Fruit fly (Drosophila melanogaster) whole organism, prepupa: ENCODE measurements around the gene NimB2.

Source experiments
- Blimp-1 ChIP-seq: fragments of 200-800 bp; sonication (Bioruptor generic); optimal IDR thresholded peaks from 3 replicates; lab custom pipeline; 2017; ENCODE audit warnings: missing biosample characterization, missing genetic modification characterization, mild to moderate bottlenecking, moderate library complexity, missing genetic modification reagents
- CG10631 ChIP-seq: fragments of 200-800 bp; sonication (Bioruptor generic); optimal IDR thresholded peaks from 2 replicates; lab custom pipeline; 2016; ENCODE audit warnings: missing biosample characterization, missing genetic modification characterization
- CG11294 ChIP-seq: fragments of 200-800 bp; sonication (Bioruptor generic); IDR thresholded peaks from 2 replicates; pipeline ENCODE4 v1.3.6; 2022; ENCODE audit warnings: missing biosample characterization, missing genetic modification characterization
- CG11902 ChIP-seq: fragments of 200-800 bp; sonication (Bioruptor generic); optimal IDR thresholded peaks from 3 replicates; lab custom pipeline; 2016; ENCODE audit warnings: missing biosample characterization, missing genetic modification characterization
- CG15336 ChIP-seq: fragments of 200-800 bp; sonication (Bioruptor generic); IDR thresholded peaks from 2 replicates; pipeline ENCODE4 v1.3.6; 2022; ENCODE audit warnings: missing biosample characterization, missing genetic modification characterization
- CG1621 ChIP-seq: fragments of 200-800 bp; sonication (Bioruptor generic); optimal IDR thresholded peaks from 3 replicates; lab custom pipeline; 2018; ENCODE audit warnings: missing biosample characterization, mild to moderate bottlenecking, missing genetic modification characterization
- CG32006 ChIP-seq: fragments of 200-800 bp; sonication (Bioruptor generic); optimal IDR thresholded peaks from 3 replicates; lab custom pipeline; 2017; ENCODE audit warnings: missing biosample characterization, mild to moderate bottlenecking, missing genetic modification characterization
- CG34406 ChIP-seq: fragments of 200-800 bp; sonication (Bioruptor generic); optimal IDR thresholded peaks from 3 replicates; lab custom pipeline; 2016; ENCODE audit warnings: missing biosample characterization, missing genetic modification characterization
- CG3919 ChIP-seq: fragments of 200-800 bp; sonication (Bioruptor generic); optimal IDR thresholded peaks from 3 replicates; lab custom pipeline; 2016; ENCODE audit warnings: missing biosample characterization, missing genetic modification characterization
- CG6163 ChIP-seq: fragments of 200-800 bp; sonication (Bioruptor generic); IDR thresholded peaks from 3 replicates; pipeline ENCODE4 v1.3.6; 2022; ENCODE audit warnings: missing biosample characterization, missing genetic modification characterization
- CG6276 ChIP-seq: fragments of 200-800 bp; sonication (Bioruptor generic); optimal IDR thresholded peaks from 2 replicates; lab custom pipeline; 2017; ENCODE audit warnings: missing biosample characterization, mild to moderate bottlenecking, missing genetic modification characterization
- CG6792 ChIP-seq: fragments of 200-800 bp; sonication (Bioruptor generic); optimal IDR thresholded peaks from 3 replicates; lab custom pipeline; 2016; ENCODE audit warnings: missing biosample characterization, missing genetic modification characterization
- CG6854 ChIP-seq: fragments of 200-800 bp; sonication (Bioruptor generic); optimal IDR thresholded peaks from 2 replicates; lab custom pipeline; 2017; ENCODE audit warnings: missing biosample characterization, mild to moderate bottlenecking, missing genetic modification characterization
- CG8119 ChIP-seq: fragments of 200-800 bp; sonication (Bioruptor generic); IDR thresholded peaks from 3 replicates; pipeline ENCODE4 v1.3.6; 2022; ENCODE audit warnings: missing biosample characterization, missing genetic modification characterization
- Eip75B ChIP-seq: fragments of 200-800 bp; sonication (Bioruptor generic); optimal IDR thresholded peaks from 3 replicates; lab custom pipeline; 2016; ENCODE audit warnings: missing biosample characterization, missing genetic modification characterization
- Eip78C ChIP-seq: fragments of 200-800 bp; sonication (Bioruptor generic); peaks from one replicate; lab custom pipeline; 2016; ENCODE audit warnings: missing biosample characterization, missing genetic modification characterization
- Gug ChIP-seq: fragments of 200-800 bp; sonication (Bioruptor generic); IDR thresholded peaks from 2 replicates; pipeline ENCODE4 v1.3.6; 2022; ENCODE audit warnings: missing biosample characterization, missing genetic modification characterization
- Hr38 ChIP-seq: sonication (Bioruptor generic); optimal IDR thresholded peaks from 2 replicates; lab custom pipeline; 2016; ENCODE audit warnings: missing biosample characterization, missing genetic modification characterization
- Lpt ChIP-seq: fragments of 200-800 bp; sonication (Bioruptor generic); optimal IDR thresholded peaks from 3 replicates; lab custom pipeline; 2016; ENCODE audit warnings: missing biosample characterization, missing genetic modification characterization
- Met ChIP-seq: fragments of 200-800 bp; sonication (Bioruptor generic); optimal IDR thresholded peaks from 3 replicates; lab custom pipeline; 2016; ENCODE audit warnings: missing biosample characterization, missing genetic modification characterization
- Smox ChIP-seq: fragments of 200-800 bp; sonication (Bioruptor generic); optimal IDR thresholded peaks from 3 replicates; lab custom pipeline; 2016; ENCODE audit warnings: missing biosample characterization, missing genetic modification characterization
- Sox102F ChIP-seq: fragments of 200-800 bp; sonication (Bioruptor generic); optimal IDR thresholded peaks from 2 replicates; lab custom pipeline; 2016; ENCODE audit warnings: missing biosample characterization, mild to moderate bottlenecking, missing genetic modification characterization
- Sox14 ChIP-seq: fragments of 200-800 bp; sonication (Bioruptor generic); optimal IDR thresholded peaks from 3 replicates; lab custom pipeline; 2016; ENCODE audit warnings: missing biosample characterization, missing genetic modification characterization
- Sox15 ChIP-seq: fragments of 200-800 bp; sonication (Bioruptor generic); optimal IDR thresholded peaks from 3 replicates; lab custom pipeline; 2016; ENCODE audit warnings: missing biosample characterization, missing genetic modification characterization
- achi ChIP-seq: fragments of 200-800 bp; sonication (Bioruptor generic); optimal IDR thresholded peaks from 3 replicates; lab custom pipeline; 2016; ENCODE audit warnings: missing biosample characterization, missing genetic modification characterization
- acj6 ChIP-seq: fragments of 200-800 bp; sonication (Bioruptor generic); optimal IDR thresholded peaks from 3 replicates; lab custom pipeline; 2016; ENCODE audit warnings: missing biosample characterization, missing genetic modification characterization
- cyc ChIP-seq: fragments of 200-800 bp; sonication (Bioruptor generic); optimal IDR thresholded peaks from 3 replicates; lab custom pipeline; 2016; ENCODE audit warnings: missing biosample characterization, missing genetic modification characterization
- dsx ChIP-seq: fragments of 200-800 bp; optimal IDR thresholded peaks from 3 replicates; lab custom pipeline; 2019; ENCODE audit warnings: missing biosample characterization, mild to moderate bottlenecking, missing genetic modification characterization, moderate library complexity; ENCODE audit not compliant: poor library complexity, severe bottlenecking
- eg ChIP-seq: fragments of 200-800 bp; sonication (Bioruptor generic); IDR thresholded peaks from 3 replicates; pipeline ENCODE4 v1.3.6; 2022; ENCODE audit warnings: missing biosample characterization, missing genetic modification characterization
- fd85E ChIP-seq: fragments of 200-800 bp; sonication (Bioruptor generic); optimal IDR thresholded peaks from 3 replicates; lab custom pipeline; 2016; ENCODE audit warnings: missing biosample characterization, missing genetic modification characterization
- lz ChIP-seq: fragments of 200-800 bp; sonication (Bioruptor generic); optimal IDR thresholded peaks from 3 replicates; lab custom pipeline; 2016; ENCODE audit warnings: missing biosample characterization, missing genetic modification characterization
- net ChIP-seq: fragments of 200-800 bp; sonication (Bioruptor generic); optimal IDR thresholded peaks from 3 replicates; lab custom pipeline; 2016; ENCODE audit warnings: missing biosample characterization, missing genetic modification characterization
- pdm3 ChIP-seq: fragments of 200-800 bp; sonication (Bioruptor generic); optimal IDR thresholded peaks from 3 replicates; lab custom pipeline; 2016; ENCODE audit warnings: missing biosample characterization, missing genetic modification characterization
- salr ChIP-seq, 2 experiments: fragments of 200-800 bp; sonication (Bioruptor generic); optimal IDR thresholded peaks; 3 replicates each; lab custom pipeline; 2016 to 2018; ENCODE audit warnings: missing biosample characterization in 2 of 2, missing genetic modification characterization in 2 of 2, mild to moderate bottlenecking in 1 of 2
- svp ChIP-seq: fragments of 200-800 bp; sonication (Bioruptor generic); peaks from one replicate; lab custom pipeline; 2016; ENCODE audit warnings: missing biosample characterization, missing genetic modification characterization
- topi ChIP-seq: fragments of 200-800 bp; sonication (Bioruptor generic); optimal IDR thresholded peaks from 3 replicates; lab custom pipeline; 2016; ENCODE audit warnings: missing biosample characterization, missing genetic modification characterization
- vri ChIP-seq: fragments of 200-800 bp; sonication (Bioruptor generic); optimal IDR thresholded peaks from 3 replicates; lab custom pipeline; 2016; ENCODE audit warnings: missing biosample characterization, mild to moderate bottlenecking, missing genetic modification characterization

The NimB2 gene

DNA sequence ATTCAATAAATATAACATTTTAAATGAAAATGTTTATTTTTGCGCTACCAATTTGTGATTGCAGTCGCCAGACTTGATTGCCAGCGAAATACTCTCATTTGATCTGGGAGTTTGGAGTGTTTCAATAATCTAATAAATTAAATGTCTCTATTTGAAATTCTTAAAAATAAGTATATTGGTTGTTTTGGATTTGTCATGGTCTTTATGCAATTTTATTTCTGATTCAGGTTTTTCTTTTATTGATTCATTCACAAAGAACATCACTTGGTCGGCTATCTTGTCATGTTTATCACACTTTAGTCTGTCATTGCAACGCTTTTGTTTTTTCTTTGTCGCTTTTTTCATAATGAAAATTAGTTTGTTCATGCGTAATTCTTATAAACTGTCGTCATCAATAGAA lies 32.1 kb upstream of the NimB2 start (continued):
- peak; percentile 38 for TF ChIP-seq pdm3
- peak; percentile 65 for TF ChIP-seq Sox102F
- TF ChIP-seq net, result no peak
- TF ChIP-seq dsx (GFP tag; lab: Kevin White, UChicago), result no peak
- peak; percentile 19 for TF ChIP-seq CG3919
- TF ChIP-seq CG6792 (GFP tag; lab: Kevin White, UChicago), result no peak
- TF ChIP-seq cyc (GFP tag; lab: Kevin White, UChicago), result peak; percentile 44
- TF ChIP-seq Smox (GFP tag; lab: Kevin White, UChicago), result peak; percentile 56
- TF ChIP-seq Eip78C, result peak; percentile 84
- peak; percentile 37; the same call in 1 of the 2 replicates for TF ChIP-seq Gug (GFP tag; lab: Robert Waterston, UW)
- TF ChIP-seq acj6 (GFP tag; lab: Kevin White, UChicago), result peak; percentile 27
- TF ChIP-seq CG6163 (GFP tag; lab: Robert Waterston, UW), result peak; percentile 37; the same call in 1 of the 3 replicates
- peak; percentile 3 for TF ChIP-seq CG10631 (GFP tag; lab: Kevin White, UChicago)
- TF ChIP-seq topi (GFP tag; lab: Kevin White, UChicago), result peak; percentile 61
- TF ChIP-seq fd85E (GFP tag; lab: Kevin White, UChicago), result no peak
- TF ChIP-seq eg (GFP tag; lab: Robert Waterston, UW), result peak; percentile 70
- TF ChIP-seq CG34406 (GFP tag; lab: Kevin White, UChicago), result peak; percentile 22
- no peak for TF ChIP-seq Sox15
- TF ChIP-seq CG11294 (GFP tag; lab: Robert Waterston, UW), result peak; percentile 48; the same call in 1 of the 2 replicates
- no peak for TF ChIP-seq CG6854

dm6 chr2L:13979826-13980225 lies 13.0 kb upstream of the NimB2 start, which contains the start of gene NimC2:
NimC2 (plus strand) TSS chr2L:13980126.
- TF ChIP-seq Sox102F (no peak), svp (GFP tag; lab: Kevin White, UChicago) (peak; percentile 82), CG3919 (no peak)

- no peak for TF ChIP-seq achi (GFP tag; lab: Kevin White, UChicago)
- no peak for TF ChIP-seq lz
- TF ChIP-seq CG32006 (GFP tag; lab: Kevin White, UChicago), result no peak
- TF ChIP-seq Gug (GFP tag; lab: Robert Waterston, UW), result no peak
- no peak for TF ChIP-seq Hr38 (GFP tag; lab: Kevin White, UChicago)
- TF ChIP-seq cyc (GFP tag; lab: Kevin White, UChicago), result no peak
- TF ChIP-seq, all 60 proteins: peak for 0
These were observed 10.3 kb upstream of the NimB2 start, which contains the start of gene Cyp28a5 for dm6 chr2L:13977073-13977472. Cyp28a5 (plus strand) TSS chr2L:13977302.

DNA sequence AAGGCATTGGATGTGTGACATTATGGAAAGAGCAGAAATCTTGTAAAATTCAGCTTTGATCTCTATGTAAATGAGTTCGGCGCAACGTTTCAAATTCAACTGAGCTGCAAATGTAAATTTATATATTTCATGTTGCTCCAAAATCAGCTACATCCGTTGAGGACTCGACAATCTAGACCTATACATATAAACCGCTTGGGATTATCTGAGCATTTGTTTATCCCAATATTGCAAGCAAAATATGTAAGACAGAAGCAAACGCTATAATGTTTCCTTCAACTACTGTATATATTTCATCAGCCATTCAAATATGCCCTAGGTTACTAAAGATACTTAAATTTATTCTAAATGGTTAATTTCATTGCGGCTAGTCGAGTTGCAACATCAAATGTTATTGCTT lies 9.9 kb upstream of the NimB2 start, which contains the start of gene NimC1:
TSS of gene NimC1 (minus strand) at position 101 of the 400 bp plus-strand sequence.
- TF ChIP-seq CG34406 (GFP tag; lab: Kevin White, UChicago) (no peak), CG1621 (tag; lab: Kevin White, UChicago) (no peak), CG6276 (no peak)

- no peak for TF ChIP-seq Eip75B (GFP tag; lab: Kevin White, UChicago)
- no peak for TF ChIP-seq CG6163 (GFP tag; lab: Robert Waterston, UW)
- no peak for TF ChIP-seq Lpt
- no peak for TF ChIP-seq vri (GFP tag; lab: Kevin White, UChicago)
- no peak for TF ChIP-seq Sox15
- no peak for TF ChIP-seq Blimp-1
- no peak for TF ChIP-seq salr (GFP tag; optimal IDR thresholded peaks at IDR 0.05; lab: Kevin White, UChicago)
- TF ChIP-seq CG10631 (GFP tag; lab: Kevin White, UChicago), result no peak
- TF ChIP-seq CG8119 (GFP tag; lab: Robert Waterston, UW), result no peak
- TF ChIP-seq dsx (GFP tag; lab: Kevin White, UChicago), result no peak
- TF ChIP-seq Sox14 (GFP tag; lab: Kevin White, UChicago), result no peak
- no peak for TF ChIP-seq Met
- no peak for TF ChIP-seq CG11902 (GFP tag; lab: Kevin White, UChicago)
- TF ChIP-seq CG15336 (GFP tag; lab: Robert Waterston, UW), result no peak
- TF ChIP-seq CG6276, result no peak
These were observed 6.0 kb upstream of the NimB2 start, which contains the start of gene He for dm6 chr2L:13972847-13973246. He (minus strand) TSS chr2L:13972947.
